Worm (Caenorhabditis elegans): ENCODE measurements around the gene Y82E9BL.6.

Gene Y82E9BL.6

ce11 chrIII:1345694-1346093 lies at the start of gene Y82E9BL.6:
Gene Y82E9BL.6 (minus strand): TSS chrIII:1345794.
- TF ChIP-seq nhr-12 (tag; optimal IDR thresholded peaks at IDR 0.05) = no peak

DNA sequence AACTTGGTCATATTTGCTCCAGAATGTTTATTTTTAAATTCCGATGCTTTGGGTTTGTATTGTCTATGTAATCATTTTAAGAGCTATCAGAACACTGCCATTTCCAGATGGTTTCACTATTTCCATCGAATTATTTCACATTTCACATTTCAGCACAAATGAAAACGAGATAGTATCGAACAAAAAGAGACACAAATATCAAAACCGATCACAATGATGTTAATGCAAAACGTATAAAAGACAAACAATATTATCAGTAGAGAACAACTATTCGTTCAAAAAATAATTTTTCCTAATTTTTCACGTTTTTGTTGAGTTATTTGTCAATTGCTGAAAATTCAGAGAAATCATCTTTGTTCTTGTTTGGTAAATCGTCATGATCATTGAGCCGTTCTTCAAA lies 49.8 kb upstream of the Y82E9BL.6 start:
- TF ChIP-seq unc-39 (tag; optimal IDR thresholded peaks at IDR 0.05) (no peak), elt-3 (tag; optimal IDR thresholded peaks at IDR 0.05) (no peak), ham-2 (GFP tag; optimal IDR thresholded peaks at IDR 0.05) (no peak), cnd-1 (tag; optimal IDR thresholded peaks at IDR 0.05) (no peak), hlh-1 (tag; optimal IDR thresholded peaks at IDR 0.05) (no peak), lin-32 (GFP tag; optimal IDR thresholded peaks at IDR 0.05) (no peak), nhr-2 (tag; optimal IDR thresholded peaks at IDR 0.05) (no peak), sem-2 (GFP tag; optimal IDR thresholded peaks at IDR 0.05) (no peak), ceh-43 (GFP tag; optimal IDR thresholded peaks at IDR 0.05) (no peak), ceh-39 (tag; optimal IDR thresholded peaks at IDR 0.05) (no peak), pha-4 (tag; optimal IDR thresholded peaks at IDR 0.05) (no peak), elt-1 (tag; optimal IDR thresholded peaks at IDR 0.05; ENCODE audit: borderline replicate concordance, insufficient read depth) (no peak), nhr-237 (tag; optimal IDR thresholded peaks at IDR 0.05) (no peak), flh-1 (GFP tag; optimal IDR thresholded peaks at IDR 0.05) (no peak), unc-120 (tag; optimal IDR thresholded peaks at IDR 0.05; ENCODE audit: poor library complexity, severe bottlenecking) (no peak)

DNA sequence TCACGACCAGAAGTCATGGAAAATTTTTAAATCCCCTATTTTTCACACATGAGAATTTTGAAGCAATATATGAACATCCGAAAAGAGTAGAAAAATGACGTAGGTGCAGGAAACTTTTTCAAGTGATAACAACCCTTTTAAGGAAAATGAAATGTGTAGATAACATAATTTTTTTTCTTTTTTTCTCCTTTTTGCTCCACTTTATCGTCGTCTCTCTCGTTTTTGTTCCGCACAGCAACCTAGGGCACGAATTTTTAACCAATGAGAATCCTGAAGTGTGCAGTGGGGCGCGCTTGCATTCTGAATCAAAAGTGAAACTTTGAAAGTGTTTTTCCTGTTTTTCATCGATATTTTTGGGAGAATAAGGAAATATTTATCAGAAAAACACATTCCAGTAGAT lies 47.2 kb upstream of the Y82E9BL.6 start:
- no peak for TF ChIP-seq mep-1 (tag; optimal IDR thresholded peaks at IDR 0.05)
- TF ChIP-seq ham-2 (GFP tag; optimal IDR thresholded peaks at IDR 0.05) = no peak
- TF ChIP-seq sem-2 (GFP tag; optimal IDR thresholded peaks at IDR 0.05) = no peak
- TF ChIP-seq nhr-2 (tag; optimal IDR thresholded peaks at IDR 0.05) = no peak
- no peak for TF ChIP-seq tbx-8 (GFP tag; optimal IDR thresholded peaks at IDR 0.05)

ce11 chrIII:1391752-1392151 lies 46.2 kb upstream of the Y82E9BL.6 start, which contains the start of gene pals-17:
Gene pals-17 (minus strand): TSS chrIII:1391852.
- TF ChIP-seq ceh-43 (GFP tag; optimal IDR thresholded peaks at IDR 0.05) (no peak), nhr-28 (tag; optimal IDR thresholded peaks at IDR 0.05) (no peak), nhr-76 (tag; optimal IDR thresholded peaks at IDR 0.05) (no peak), unc-62 (GFP tag; optimal IDR thresholded peaks at IDR 0.05) (no peak), pha-4 (tag; optimal IDR thresholded peaks at IDR 0.05) (no peak), mep-1 (tag; optimal IDR thresholded peaks at IDR 0.05) (no peak), tbx-8 (GFP tag; optimal IDR thresholded peaks at IDR 0.05) (no peak), ztf-11 (tag; optimal IDR thresholded peaks at IDR 0.05) (no peak), mab-5 (tag; optimal IDR thresholded peaks at IDR 0.05) (no peak), ham-2 (GFP tag; optimal IDR thresholded peaks at IDR 0.05) (no peak), cnd-1 (tag; optimal IDR thresholded peaks at IDR 0.05) (no peak), mls-2 (tag; optimal IDR thresholded peaks at IDR 0.05) (no peak)

DNA sequence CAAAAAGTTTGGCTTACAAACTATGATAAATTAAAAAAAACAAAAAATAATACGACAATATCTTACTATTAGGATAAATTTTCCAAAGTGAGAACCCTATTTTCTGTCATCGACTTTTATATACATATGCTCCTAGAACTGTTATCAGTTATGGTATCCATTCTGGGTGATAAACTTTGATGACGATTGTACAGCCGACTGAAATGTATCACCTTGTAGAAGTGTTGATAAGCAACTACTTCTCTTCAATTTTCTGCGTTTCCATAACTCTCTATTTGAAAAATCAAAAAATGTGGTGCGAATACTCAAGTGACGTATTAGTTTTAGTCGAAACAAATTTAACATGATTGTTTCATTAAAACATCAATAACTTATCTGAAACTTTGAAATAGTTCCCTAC lies 44.4 kb upstream of the Y82E9BL.6 start:
- TF ChIP-seq lin-32 (GFP tag; optimal IDR thresholded peaks at IDR 0.05) (no peak), mls-2 (tag; optimal IDR thresholded peaks at IDR 0.05) (no peak), bed-3 (GFP tag; optimal IDR thresholded peaks at IDR 0.05) (no peak), ceh-39 (tag; optimal IDR thresholded peaks at IDR 0.05) (no peak), hlh-1 (tag; optimal IDR thresholded peaks at IDR 0.05) (no peak), nhr-2 (tag; optimal IDR thresholded peaks at IDR 0.05) (no peak), ztf-11 (tag; optimal IDR thresholded peaks at IDR 0.05) (no peak), mep-1 (tag; optimal IDR thresholded peaks at IDR 0.05) (no peak), flh-1 (GFP tag; optimal IDR thresholded peaks at IDR 0.05) (no peak), ces-1 (GFP tag; optimal IDR thresholded peaks at IDR 0.05) (no peak), pha-4 (tag; optimal IDR thresholded peaks at IDR 0.05) (no peak), sem-2 (GFP tag; optimal IDR thresholded peaks at IDR 0.05) (no peak), nhr-12 (tag; optimal IDR thresholded peaks at IDR 0.05) (no peak), unc-39 (tag; optimal IDR thresholded peaks at IDR 0.05) (no peak), nhr-28 (tag; optimal IDR thresholded peaks at IDR 0.05) (no peak), cnd-1 (tag; optimal IDR thresholded peaks at IDR 0.05) (no peak), unc-120 (tag; optimal IDR thresholded peaks at IDR 0.05; ENCODE audit: poor library complexity, severe bottlenecking) (no peak), M03D4.4 (tag; optimal IDR thresholded peaks at IDR 0.05) (no peak), ceh-83 (GFP tag; optimal IDR thresholded peaks at IDR 0.05) (no peak)

All from whole organism, mixed stage, embryonic.